Fruit fly (Drosophila melanogaster) whole organism, embryonic: Measurements from ENCODE around the gene Jhbp12.

Experiments
- Atf6 ChIP-seq: fragments of 200-800 bp; sonication (Bioruptor generic); IDR thresholded peaks from 2 replicates; pipeline ENCODE4 v1.3.6; 2022; ENCODE audit warnings: missing biosample characterization, missing genetic modification characterization
- B-H2 ChIP-seq: fragments of 200-800 bp; sonication (Bioruptor generic); optimal IDR thresholded peaks from 2 replicates; lab custom pipeline; 2018; ENCODE audit warnings: missing biosample characterization, mild to moderate bottlenecking, missing genetic modification characterization
- CG11504 ChIP-seq: fragments of 200-800 bp; sonication (Bioruptor generic); optimal IDR thresholded peaks from 3 replicates; lab custom pipeline; 2019; ENCODE audit warnings: missing biosample characterization, mild to moderate bottlenecking, missing genetic modification characterization, moderate library complexity
- CG11695 ChIP-seq: fragments of 200-800 bp; sonication (Bioruptor generic); IDR thresholded peaks from 3 replicates; pipeline ENCODE4 v1.3.6; 2022; ENCODE audit warnings: missing biosample characterization, missing genetic modification characterization
- CG1233 ChIP-seq: fragments of 200-800 bp; sonication (Bioruptor generic); optimal IDR thresholded peaks from 4 replicates; lab custom pipeline; 2018; ENCODE audit warnings: missing biosample characterization, mild to moderate bottlenecking, missing genetic modification characterization
- CG13287 ChIP-seq: fragments of 200-800 bp; sonication (Bioruptor generic); IDR thresholded peaks from 2 replicates; pipeline ENCODE4 v1.3.6; 2022; ENCODE audit warnings: missing biosample characterization, missing genetic modification characterization; ENCODE audit not compliant: partially characterized antibody
- CG13624 ChIP-seq: fragments of 200-800 bp; sonication (Bioruptor generic); optimal IDR thresholded peaks from 2 replicates; lab custom pipeline; 2016; ENCODE audit warnings: missing biosample characterization, missing genetic modification characterization
- CG15011 ChIP-seq: fragments of 200-800 bp; sonication (Bioruptor generic); optimal IDR thresholded peaks from 3 replicates; lab custom pipeline; 2018; ENCODE audit warnings: missing biosample characterization, mild to moderate bottlenecking, missing genetic modification characterization
- CG15514 ChIP-seq: fragments of 200-800 bp; sonication (Bioruptor generic); optimal IDR thresholded peaks from 3 replicates; lab custom pipeline; 2017; ENCODE audit warnings: missing biosample characterization, missing genetic modification characterization, mild to moderate bottlenecking, moderate library complexity, missing genetic modification reagents
- CG17385 ChIP-seq: fragments of 200-800 bp; sonication (Bioruptor generic); optimal IDR thresholded peaks from 3 replicates; lab custom pipeline; 2018; ENCODE audit warnings: missing biosample characterization, mild to moderate bottlenecking, missing genetic modification characterization
- CG17568 ChIP-seq: fragments of 200-800 bp; sonication (Bioruptor generic); optimal IDR thresholded peaks from 2 replicates; lab custom pipeline; 2018; ENCODE audit warnings: missing biosample characterization, mild to moderate bottlenecking, missing genetic modification characterization, moderate library complexity
- CG30403 ChIP-seq: fragments of 200-800 bp; sonication (Bioruptor generic); optimal IDR thresholded peaks from 3 replicates; lab custom pipeline; 2016; ENCODE audit warnings: missing biosample characterization, missing genetic modification characterization
- CG31365 ChIP-seq: fragments of 200-800 bp; sonication (Bioruptor generic); optimal IDR thresholded peaks from 2 replicates; lab custom pipeline; 2018; ENCODE audit warnings: missing biosample characterization, mild to moderate bottlenecking, missing genetic modification characterization
- CG3281 ChIP-seq: fragments of 200-800 bp; sonication (Bioruptor generic); optimal IDR thresholded peaks from 3 replicates; lab custom pipeline; 2017; ENCODE audit warnings: missing biosample characterization, mild to moderate bottlenecking, missing genetic modification characterization
- CG33213 ChIP-seq: fragments of 200-800 bp; sonication (Bioruptor generic); optimal IDR thresholded peaks from 3 replicates; lab custom pipeline; 2016; ENCODE audit warnings: missing biosample characterization, missing genetic modification characterization
- CG34422 ChIP-seq: fragments of 200-800 bp; sonication (Bioruptor generic); IDR thresholded peaks from 3 replicates; pipeline ENCODE4 v1.3.6; 2022; ENCODE audit warnings: missing biosample characterization, missing genetic modification characterization
- CG43689 ChIP-seq: fragments of 200-800 bp; sonication (Bioruptor generic); IDR thresholded peaks from 2 replicates; pipeline ENCODE4 v1.3.6; 2022; ENCODE audit warnings: missing biosample characterization, missing genetic modification characterization
- CG6689 ChIP-seq: fragments of 200-800 bp; sonication (Bioruptor generic); IDR thresholded peaks from 2 replicates; pipeline ENCODE4 v1.3.6; 2022; ENCODE audit warnings: missing biosample characterization, missing genetic modification characterization
- CG6854 ChIP-seq: fragments of 200-800 bp; sonication (Bioruptor generic); optimal IDR thresholded peaks from 3 replicates; lab custom pipeline; 2017; ENCODE audit warnings: missing biosample characterization, mild to moderate bottlenecking, missing genetic modification characterization
- CG7928 ChIP-seq: fragments of 200-800 bp; sonication (Bioruptor generic); optimal IDR thresholded peaks from 2 replicates; lab custom pipeline; 2017; ENCODE audit warnings: missing biosample characterization, mild to moderate bottlenecking, missing genetic modification characterization
- CG8478 ChIP-seq: fragments of >200 bp; optimal IDR thresholded peaks from 2 replicates; lab custom pipeline; 2018
- CrebB ChIP-seq: fragments of 200-800 bp; sonication (Bioruptor generic); optimal IDR thresholded peaks from 3 replicates; lab custom pipeline; 2018; ENCODE audit warnings: missing biosample characterization, mild to moderate bottlenecking, missing genetic modification characterization
- Fer1 ChIP-seq: fragments of 200-800 bp; sonication (Bioruptor generic); optimal IDR thresholded peaks from 2 replicates; lab custom pipeline; 2017; ENCODE audit warnings: missing biosample characterization, mild to moderate bottlenecking, missing genetic modification characterization
- Fer3 ChIP-seq: fragments of 200-800 bp; sonication (Bioruptor generic); optimal IDR thresholded peaks from 2 replicates; lab custom pipeline; 2018; ENCODE audit warnings: missing biosample characterization, mild to moderate bottlenecking, missing genetic modification characterization, moderate library complexity
- HLH3B ChIP-seq: fragments of 200-800 bp; sonication (Bioruptor generic); IDR thresholded peaks from 2 replicates; pipeline ENCODE4 v1.3.6; 2022; ENCODE audit warnings: missing biosample characterization, missing genetic modification characterization
- HmgZ ChIP-seq: fragments of 200-800 bp; sonication (Bioruptor generic); optimal IDR thresholded peaks from 2 replicates; lab custom pipeline; 2018; ENCODE audit warnings: missing biosample characterization, mild to moderate bottlenecking, missing genetic modification characterization
- Jarid2 ChIP-seq: fragments of 200-800 bp; sonication (Bioruptor generic); optimal IDR thresholded peaks from 3 replicates; lab custom pipeline; 2017; ENCODE audit warnings: mild to moderate bottlenecking, missing biosample characterization, missing genetic modification reagents, missing genetic modification characterization
- Nf-YA ChIP-seq: fragments of 200-800 bp; sonication (Bioruptor generic); IDR thresholded peaks from 2 replicates; pipeline ENCODE4 v1.3.6; 2022; ENCODE audit warnings: missing biosample characterization, missing genetic modification characterization
- PHDP ChIP-seq: fragments of 200-800 bp; sonication (Bioruptor generic); optimal IDR thresholded peaks from 3 replicates; lab custom pipeline; 2018; ENCODE audit warnings: missing biosample characterization, mild to moderate bottlenecking, missing genetic modification characterization, moderate library complexity
- Ravus ChIP-seq: fragments of 200-800 bp; sonication (Bioruptor generic); IDR thresholded peaks from 2 replicates; pipeline ENCODE4 v1.3.6; 2022; ENCODE audit warnings: missing biosample characterization, missing genetic modification characterization
- Xbp1 ChIP-seq: fragments of 200-800 bp; sonication (Bioruptor generic); optimal IDR thresholded peaks from 3 replicates; lab custom pipeline; 2016; ENCODE audit warnings: missing biosample characterization, mild to moderate bottlenecking, missing genetic modification characterization
- amos ChIP-seq: fragments of 200-800 bp; sonication (Bioruptor generic); IDR thresholded peaks from 2 replicates; pipeline ENCODE4 v1.3.6; 2022; ENCODE audit warnings: missing biosample characterization, missing genetic modification characterization; ENCODE audit not compliant: partially characterized antibody
- bab2 ChIP-seq: fragments of 200-800 bp; sonication (Bioruptor generic); optimal IDR thresholded peaks from 2 replicates; lab custom pipeline; 2016; ENCODE audit warnings: missing biosample characterization, missing genetic modification characterization
- bsh ChIP-seq, 2 experiments: fragments of 200-800 bp; sonication (Bioruptor generic); optimal IDR thresholded peaks; 2 replicates each; lab custom pipeline; 2017 to 2018; ENCODE audit warnings: mild to moderate bottlenecking in 2 of 2, missing biosample characterization in 2 of 2, missing genetic modification characterization in 2 of 2, moderate library complexity in 1 of 2
- chif ChIP-seq, 2 experiments: fragments of 200-800 bp; sonication (Bioruptor generic); optimal IDR thresholded peaks; 3 replicates each; lab custom pipeline; 2016; ENCODE audit warnings: missing biosample characterization in 2 of 2, missing genetic modification characterization in 2 of 2
- chinmo ChIP-seq: fragments of 200-800 bp; sonication (Bioruptor generic); IDR thresholded peaks from 4 replicates; pipeline ENCODE4 v1.3.6; 2022; ENCODE audit warnings: missing biosample characterization, missing genetic modification characterization; ENCODE audit not compliant: partially characterized antibody
- eve ChIP-seq, 2 experiments: fragments of >200 bp; optimal IDR thresholded peaks; 2 replicates each; lab custom pipeline; 2017; ENCODE audit warnings: missing biosample characterization in 2 of 2, missing genetic modification characterization in 2 of 2
- gsb-n ChIP-seq: fragments of 200-800 bp; sonication (Bioruptor generic); optimal IDR thresholded peaks from 3 replicates; lab custom pipeline; 2018; ENCODE audit warnings: missing biosample characterization, mild to moderate bottlenecking, missing genetic modification characterization
- hbn ChIP-seq: fragments of 200-800 bp; sonication (Bioruptor generic); IDR thresholded peaks from 2 replicates; pipeline ENCODE4 v1.3.6; 2022; ENCODE audit warnings: missing biosample characterization, missing genetic modification characterization; ENCODE audit not compliant: partially characterized antibody
- kay ChIP-seq: fragments of 200-800 bp; sonication (Bioruptor generic); optimal IDR thresholded peaks from 2 replicates; lab custom pipeline; 2016; ENCODE audit warnings: missing biosample characterization, missing genetic modification characterization
- lilli ChIP-seq: fragments of 200-800 bp; sonication (Bioruptor generic); optimal IDR thresholded peaks from 3 replicates; lab custom pipeline; 2016; ENCODE audit warnings: missing biosample characterization, missing genetic modification characterization
- odd ChIP-seq: fragments of 200-800 bp; sonication (Bioruptor generic); optimal IDR thresholded peaks from 2 replicates; lab custom pipeline; 2017; ENCODE audit warnings: missing biosample characterization, mild to moderate bottlenecking, missing genetic modification characterization
- row ChIP-seq: fragments of 200-800 bp; sonication (Bioruptor generic); IDR thresholded peaks from 3 replicates; pipeline ENCODE4 v1.3.6; 2022; ENCODE audit warnings: missing biosample characterization, missing genetic modification characterization
- ssp ChIP-seq: fragments of 200-800 bp; sonication (Bioruptor generic); IDR thresholded peaks from 2 replicates; pipeline ENCODE4 v1.3.6; 2022; ENCODE audit warnings: missing biosample characterization, missing genetic modification characterization
- stc ChIP-seq: fragments of 200-800 bp; sonication (Bioruptor generic); IDR thresholded peaks from 2 replicates; pipeline ENCODE4 v1.3.6; 2022; ENCODE audit warnings: missing biosample characterization, missing genetic modification characterization
- stwl ChIP-seq: fragments of 200-800 bp; sonication (Bioruptor generic); optimal IDR thresholded peaks from 3 replicates; lab custom pipeline; 2018; ENCODE audit warnings: missing biosample characterization, mild to moderate bottlenecking, missing genetic modification characterization, moderate library complexity
- tap ChIP-seq: fragments of 200-800 bp; optimal IDR thresholded peaks from 3 replicates; lab custom pipeline; 2019; ENCODE audit warnings: missing biosample characterization, mild to moderate bottlenecking, missing genetic modification characterization, moderate library complexity
- z ChIP-seq: fragments of 200-800 bp; sonication (Bioruptor generic); IDR thresholded peaks from 3 replicates; pipeline ENCODE4 v1.3.6; 2022; ENCODE audit warnings: missing biosample characterization, missing genetic modification characterization
- zfh2 ChIP-seq: fragments of 200-800 bp; sonication (Bioruptor generic); optimal IDR thresholded peaks from 2 replicates; lab custom pipeline; 2016; ENCODE audit warnings: missing biosample characterization, missing genetic modification characterization

The Jhbp12 gene

DNA sequence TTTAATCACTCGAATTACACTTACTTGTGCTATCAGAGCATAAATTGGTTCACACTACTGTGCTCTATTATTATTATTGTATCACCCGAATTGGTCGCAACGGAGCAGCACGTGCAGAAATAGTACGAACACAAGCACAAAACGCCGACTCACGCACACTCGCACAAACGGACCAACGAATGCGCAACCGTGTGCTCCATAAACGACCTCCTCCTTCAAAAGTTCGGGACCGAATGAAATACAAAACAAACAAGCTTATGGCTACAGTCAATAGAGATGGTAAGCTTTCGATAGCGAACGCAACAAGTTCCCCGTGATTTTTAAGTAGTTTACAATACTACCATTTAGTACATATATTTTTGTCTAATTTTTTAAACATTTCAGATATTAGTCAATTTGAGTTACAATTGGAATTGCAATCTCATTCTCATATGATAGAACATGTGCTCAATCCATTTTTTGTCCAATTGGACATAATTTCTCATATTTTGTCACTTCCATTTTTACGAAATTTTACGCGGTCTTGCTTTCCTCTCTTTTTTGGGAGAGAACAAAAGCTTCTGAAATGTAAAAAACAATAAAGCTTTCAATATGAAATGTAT, 19.2 kb downstream of the Jhbp12 start, which contains the start of gene Cftr (continued):
- TF ChIP-seq z (GFP tag; lab: Robert Waterston, UW) (no peak), stc (GFP tag; lab: Robert Waterston, UW) (peak; percentile 31; the same call in 1 of the 2 replicates), Ravus (no peak), CG1233 (GFP tag; lab: Kevin White, UChicago) (peak; percentile 51), CG34422 (GFP tag; lab: Robert Waterston, UW) (peak; percentile 93), CG3281 (GFP tag; lab: Kevin White, UChicago) (peak; percentile 39), HmgZ (tag; lab: Kevin White, UChicago) (peak; percentile 79), Xbp1 (GFP tag; lab: Kevin White, UChicago) (peak; percentile 39), Jarid2 (GFP tag; lab: Kevin White, UChicago) (peak; percentile 91), CG11504 (peak; percentile 66), hbn (GFP tag; lab: Robert Waterston, UW) (no peak), chif (GFP tag; optimal IDR thresholded peaks at IDR 0.05; lab: Kevin White, UChicago) (peak in 1 of 2 experiments; percentile 43), CG13287 (GFP tag; lab: Robert Waterston, UW) (peak; percentile 62), gsb-n (tag; lab: Kevin White, UChicago) (no peak), CG43689 (GFP tag; lab: Robert Waterston, UW) (0 out of 2 replicates have a peak, but pooled peaks have one; percentile 4), CG6689 (GFP tag; lab: Robert Waterston, UW) (no peak), CG13624 (GFP tag; lab: Kevin White, UChicago) (peak; percentile 94), kay (no peak), Atf6 (peak; percentile 58), tap (tag; lab: Kevin White, UChicago) (peak; percentile 29), ssp (no peak), zfh2 (GFP tag; lab: Kevin White, UChicago) (peak; percentile 53), bab2 (peak; percentile 37), amos (GFP tag; lab: Robert Waterston, UW) (peak; percentile 56; the same call in 1 of the 2 replicates), row (GFP tag; lab: Robert Waterston, UW) (peak; percentile 43), Nf-YA (GFP tag; lab: Robert Waterston, UW) (peak; percentile 18; the same call in 1 of the 2 replicates), Fer3 (tag; lab: Kevin White, UChicago) (peak; percentile 45), stwl (peak; percentile 35), CG15011 (GFP tag; lab: Kevin White, UChicago) (no peak), CG6854 (GFP tag; lab: Kevin White, UChicago) (peak; percentile 55), CG11695 (0 out of 3 replicates have a peak, but pooled peaks have one; percentile 25), CrebB (tag; lab: Kevin White, UChicago) (peak; percentile 45), chinmo (GFP tag; lab: Robert Waterston, UW) (peak; percentile 94; the same call in 3 of the 4 replicates), CG30403 (GFP tag; lab: Kevin White, UChicago) (no peak), lilli (GFP tag; lab: Kevin White, UChicago) (peak; percentile 52), bsh (GFP tag; optimal IDR thresholded peaks at IDR 0.05; lab: Kevin White, UChicago) (no peak), CG15514 (GFP tag; lab: Kevin White, UChicago) (peak; percentile 76), Fer1 (GFP tag; lab: Kevin White, UChicago) (peak; percentile 68), CG33213 (GFP tag; lab: Kevin White, UChicago) (peak; percentile 30), eve (GFP tag; optimal IDR thresholded peaks at IDR 0.05; lab: Kevin White, UChicago) (peak in 1 of 2 experiments; percentile 19), PHDP (tag; lab: Kevin White, UChicago) (peak; percentile 15), odd (GFP tag; lab: Kevin White, UChicago) (peak; percentile 16), CG17385 (GFP tag; lab: Kevin White, UChicago) (peak; percentile 45), HLH3B (GFP tag; lab: Robert Waterston, UW) (peak; percentile 39; the same call in 1 of the 2 replicates), CG8478 (lab: Kevin White, UChicago) (no peak), CG7928 (GFP tag; lab: Kevin White, UChicago) (peak; percentile 25), B-H2 (GFP tag; lab: Kevin White, UChicago) (peak; percentile 85), CG17568 (GFP tag; lab: Kevin White, UChicago) (peak; percentile 40), CG31365 (tag; lab: Kevin White, UChicago) (peak; percentile 53)
